Worm (Caenorhabditis elegans): ENCODE results near the gene efl-1.
A peak's percentile ranks its signal among the peaks of the same experiment; 100 is the strongest.

Gene efl-1

DNA sequence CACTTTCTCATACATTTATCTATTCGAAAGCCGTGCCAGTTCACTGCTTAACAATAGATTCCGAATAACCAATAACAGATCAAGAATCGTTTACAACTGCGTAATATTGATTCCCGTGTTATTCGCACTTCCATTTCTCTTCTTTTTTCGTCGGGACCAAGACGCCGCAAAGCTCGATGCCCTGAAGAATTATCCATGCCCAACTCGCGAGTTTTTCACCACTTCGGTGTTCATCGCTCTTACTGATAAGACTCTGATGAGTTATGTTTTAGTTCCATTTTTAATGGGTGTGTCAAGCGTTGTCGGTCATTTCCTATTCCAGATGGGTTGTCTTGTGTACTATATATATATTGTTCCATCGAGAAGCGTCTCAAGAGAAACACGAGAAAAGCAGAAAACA lies 7.9 kb upstream of the efl-1 start:
- TF ChIP-seq unc-62 (GFP tag; optimal IDR thresholded peaks at IDR 0.05 in 1 of 2) (peak in 1 of 2 experiments; percentile 91), unc-62 (tag; optimal IDR thresholded peaks at IDR 0.05) (no peak), php-3 (GFP tag; IDR thresholded peaks at IDR 0.05) (no peak)

DNA sequence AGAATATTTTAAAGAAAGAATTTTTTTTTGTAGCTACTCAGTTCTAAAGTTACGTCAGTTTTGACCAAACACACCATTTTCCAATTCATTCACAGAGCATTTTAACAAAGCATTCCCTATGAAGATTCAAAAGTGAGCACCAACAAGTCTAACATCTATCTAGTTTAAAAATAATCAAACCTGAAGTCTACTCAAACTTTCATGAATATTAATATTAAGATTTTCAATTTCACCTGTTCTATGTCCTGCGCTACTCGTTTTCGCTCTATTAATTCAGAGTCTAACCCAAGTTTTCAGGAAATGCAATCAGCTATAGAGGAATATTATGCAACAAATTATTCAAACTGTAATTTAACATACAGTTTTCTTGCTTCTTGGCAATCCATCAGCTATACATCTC lies 6.7 kb upstream of the efl-1 start, which contains the start of gene srh-119:
TSS of gene srh-119 (plus strand) at position 301 of the 400 bp plus-strand sequence.
- TF ChIP-seq pha-4 (GFP tag; IDR thresholded peaks at IDR 0.05) = no peak
- TF ChIP-seq pha-4 (tag; optimal IDR thresholded peaks at IDR 0.05) = no peak
- no peak for TF ChIP-seq nhr-10 (tag; optimal IDR thresholded peaks at IDR 0.05)
- no peak for TF ChIP-seq lin-38 (GFP tag; IDR thresholded peaks at IDR 0.05)
- no peak for TF ChIP-seq nhr-25 (tag; optimal IDR thresholded peaks at IDR 0.05; ENCODE audit: borderline replicate concordance, insufficient read depth)
- TF ChIP-seq Y105C5A.15 (GFP tag; IDR thresholded peaks at IDR 0.05) = no peak
- TF ChIP-seq ceh-82 (tag; optimal IDR thresholded peaks at IDR 0.05) = no peak

DNA sequence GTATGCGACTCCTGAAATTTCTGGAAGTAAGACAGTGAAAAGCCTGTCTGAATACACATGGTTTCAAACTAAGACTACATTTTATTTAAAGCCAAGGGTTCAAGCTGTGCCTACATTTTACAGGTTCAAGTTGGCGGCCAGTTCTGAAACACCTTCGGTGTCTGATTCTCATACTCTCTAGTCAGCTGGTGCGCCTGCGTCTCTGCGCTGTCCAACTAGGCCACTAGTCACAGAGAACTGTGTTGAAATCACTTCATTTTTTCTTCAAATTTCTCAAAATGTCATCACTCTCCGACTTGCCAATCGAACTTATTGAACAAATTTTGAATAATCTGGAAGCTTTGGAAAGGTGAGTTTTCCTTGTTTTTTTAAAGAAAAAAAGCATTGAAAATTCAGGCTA lies 1.2 kb upstream of the efl-1 start, which contains the start of gene fbxa-90:
TSS of gene fbxa-90 (plus strand) at position 179 of the 400 bp plus-strand sequence.
- TF ChIP-seq hmg-1.1 (GFP tag; IDR thresholded peaks at IDR 0.05) (peak; percentile 11; the same call in 1 of the 2 replicates), lin-13 (GFP tag; optimal IDR thresholded peaks at IDR 0.05) (no peak), dpl-1 (GFP tag; optimal IDR thresholded peaks at IDR 0.05) (peak; percentile 6), mdt-29 (GFP tag; IDR thresholded peaks at IDR 0.05) (no peak), nhr-28 (tag; optimal IDR thresholded peaks at IDR 0.05) (peak; percentile 0), unc-62 (GFP tag; optimal IDR thresholded peaks at IDR 0.05 in 1 of 2) (peak in 1 of 2 experiments; percentile 34), unc-62 (tag; optimal IDR thresholded peaks at IDR 0.05) (no peak), pqm-1 (tag; optimal IDR thresholded peaks at IDR 0.05) (no peak)

DNA sequence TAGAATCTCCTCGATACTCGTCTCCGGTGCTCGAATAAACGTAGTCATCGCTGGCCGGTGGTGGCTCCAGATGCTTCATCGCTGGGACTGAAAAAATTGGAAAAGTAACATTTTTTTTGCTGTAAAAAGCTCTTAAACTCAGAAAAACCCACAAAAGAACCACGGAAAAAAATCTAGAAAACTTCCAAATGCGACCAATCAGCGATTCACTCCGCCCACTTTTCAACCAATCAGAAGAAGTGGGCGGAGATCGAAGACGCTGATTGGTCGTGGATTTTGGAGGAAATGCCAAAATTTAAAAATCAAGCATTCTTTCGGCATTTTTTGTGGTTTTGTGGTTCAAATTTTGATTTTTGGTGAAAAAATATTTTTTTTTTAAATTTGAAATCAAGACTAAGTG lies 6.5 kb downstream of the efl-1 start:
- TF ChIP-seq zfp-2 (tag; optimal IDR thresholded peaks at IDR 0.05) = no peak
- TF ChIP-seq unc-62 (GFP tag; optimal IDR thresholded peaks at IDR 0.05 in 1 of 2) = peak in 1 of 2 experiments; percentile 30
- no peak for TF ChIP-seq unc-62 (tag; optimal IDR thresholded peaks at IDR 0.05)

DNA sequence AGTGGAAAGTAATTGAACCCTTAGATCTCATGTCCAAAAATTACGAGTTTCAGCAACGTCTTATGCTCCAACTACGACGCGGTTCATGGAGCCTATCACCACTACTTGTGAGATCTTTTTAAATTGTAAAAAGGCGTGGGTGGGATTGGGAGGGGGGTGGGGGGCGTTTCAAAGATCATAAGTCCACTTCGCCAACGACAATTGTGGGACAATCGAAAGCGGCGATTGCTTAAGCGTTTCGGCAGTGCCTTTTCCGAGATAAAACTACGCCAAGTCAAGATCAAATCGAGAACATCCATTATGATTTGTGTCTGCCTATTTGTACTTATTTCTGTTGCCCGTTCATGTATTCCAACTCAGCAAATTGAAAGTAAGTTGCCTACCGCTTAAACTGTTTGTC lies 9.2 kb downstream of the efl-1 start, which contains the start of gene clec-239:
TSS of gene clec-239 (plus strand) at position 301 of the 400 bp plus-strand sequence.
- TF ChIP-seq nhr-111 (GFP tag; optimal IDR thresholded peaks at IDR 0.05) (no peak), ceh-44 (GFP tag; IDR thresholded peaks at IDR 0.05) (no peak), tag-97 (GFP tag; IDR thresholded peaks at IDR 0.05) (no peak), ZK546.5 (tag; optimal IDR thresholded peaks at IDR 0.05) (no peak), F49E8.2 (tag; optimal IDR thresholded peaks at IDR 0.05; ENCODE audit: borderline replicate concordance) (no peak), R02D3.7 (tag; optimal IDR thresholded peaks at IDR 0.05) (no peak), zfp-3 (GFP tag; conservative IDR thresholded peaks at IDR 0.05) (no peak), hlh-30 (tag; optimal IDR thresholded peaks at IDR 0.05; ENCODE audit: insufficient read depth) (no peak), T20F7.1 (GFP tag; optimal IDR thresholded peaks at IDR 0.05) (no peak), ceh-32 (tag; optimal IDR thresholded peaks at IDR 0.05; ENCODE audit: poor library complexity) (no peak), nhr-41 (GFP tag; IDR thresholded peaks at IDR 0.05) (no peak)

DNA sequence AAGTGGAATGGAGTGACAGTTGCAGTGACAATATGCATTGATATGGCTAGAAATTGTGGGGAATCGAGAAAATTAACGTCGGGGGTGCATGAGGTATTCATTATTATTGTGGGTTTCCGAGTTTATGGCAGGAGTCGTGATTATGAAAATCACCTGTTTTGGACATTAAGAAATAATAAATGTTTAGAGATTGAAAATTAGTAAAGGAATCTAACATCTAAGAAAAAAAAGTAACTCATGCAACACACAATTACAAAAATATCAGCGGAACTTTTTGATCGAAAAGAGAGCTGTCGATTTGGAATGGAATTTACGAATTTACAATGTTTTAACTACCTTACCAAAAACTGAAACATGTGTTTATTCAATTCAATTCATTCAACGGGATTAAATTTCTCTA lies 10.7 kb downstream of the efl-1 start, which contains the start of gene srh-206:
TSS of gene srh-206 (minus strand) at position 101 of the 400 bp plus-strand sequence.
- TF ChIP-seq mep-1 (tag; optimal IDR thresholded peaks at IDR 0.05) (no peak), unc-130 (GFP tag; optimal IDR thresholded peaks at IDR 0.05) (no peak), nhr-48 (tag; optimal IDR thresholded peaks at IDR 0.05) (no peak), Y48G9A.11 (GFP tag; IDR thresholded peaks at IDR 0.05) (no peak), jun-1 (tag; optimal IDR thresholded peaks at IDR 0.05) (no peak), ama-1 (optimal IDR thresholded peaks at IDR 0.05) (no peak), lin-1 (GFP tag; IDR thresholded peaks at IDR 0.05) (no peak), F44E2.7 (GFP tag; IDR thresholded peaks at IDR 0.05) (no peak), cey-2 (tag; optimal IDR thresholded peaks at IDR 0.05; ENCODE audit: borderline replicate concordance, insufficient read depth) (no peak), nhr-76 (tag; optimal IDR thresholded peaks at IDR 0.05) (no peak), ceh-82 (tag; optimal IDR thresholded peaks at IDR 0.05) (no peak), D1046.2 (GFP tag; IDR thresholded peaks at IDR 0.05) (no peak), pqm-1 (tag; optimal IDR thresholded peaks at IDR 0.05) (no peak), nhr-77 (tag; optimal IDR thresholded peaks at IDR 0.05) (no peak), attf-4 (tag; optimal IDR thresholded peaks at IDR 0.05) (no peak), F26F4.8 (GFP tag; conservative IDR thresholded peaks at IDR 0.05) (no peak), lin-13 (GFP tag; optimal IDR thresholded peaks at IDR 0.05) (no peak)

Measured in whole organism, L4 larva.